Fruit fly (Drosophila melanogaster) whole organism, embryonic: ENCODE data around the gene chic.

Experiments
- Aef1 ChIP-seq: fragments of 200-800 bp; sonication (Bioruptor generic); IDR thresholded peaks from 3 replicates; pipeline ENCODE4 v1.3.6; 2022; ENCODE audit warnings: missing biosample characterization, missing genetic modification characterization
- BtbVII ChIP-seq: fragments of 200-800 bp; sonication (Bioruptor generic); optimal IDR thresholded peaks from 3 replicates; lab custom pipeline; 2017; ENCODE audit warnings: missing biosample characterization, mild to moderate bottlenecking, missing genetic modification characterization
- CG10267 ChIP-seq: fragments of 200-800 bp; sonication (Bioruptor generic); optimal IDR thresholded peaks from 2 replicates; lab custom pipeline; 2018; ENCODE audit warnings: missing biosample characterization, mild to moderate bottlenecking, missing genetic modification characterization, moderate library complexity
- CG11247 ChIP-seq: fragments of 200-800 bp; sonication (Bioruptor generic); IDR thresholded peaks from 2 replicates; pipeline ENCODE4 v1.3.6; 2022; ENCODE audit warnings: missing biosample characterization, missing genetic modification characterization
- CG12236 ChIP-seq: fragments of 200-800 bp; sonication (Bioruptor generic); optimal IDR thresholded peaks from 2 replicates; lab custom pipeline; 2016; ENCODE audit warnings: missing biosample characterization, missing genetic modification characterization
- CG12391 ChIP-seq: fragments of 200-800 bp; sonication (Bioruptor generic); optimal IDR thresholded peaks from 3 replicates; lab custom pipeline; 2018; ENCODE audit warnings: missing biosample characterization, mild to moderate bottlenecking, missing genetic modification characterization, moderate library complexity
- CG12744 ChIP-seq: fragments of 200-800 bp; sonication (Bioruptor generic); optimal IDR thresholded peaks from 2 replicates; lab custom pipeline; 2016; ENCODE audit warnings: missing biosample characterization, missing genetic modification characterization
- CG12769 ChIP-seq: fragments of 200-800 bp; sonication (Bioruptor generic); optimal IDR thresholded peaks from 2 replicates; lab custom pipeline; 2019; ENCODE audit warnings: missing biosample characterization, mild to moderate bottlenecking, missing genetic modification characterization, moderate library complexity
- CG15073 ChIP-seq: fragments of 200-800 bp; sonication (Bioruptor generic); optimal IDR thresholded peaks from 2 replicates; lab custom pipeline; 2016; ENCODE audit warnings: missing biosample characterization, missing genetic modification characterization
- CG16779 ChIP-seq: fragments of 200-800 bp; sonication (Bioruptor generic); IDR thresholded peaks from 2 replicates; pipeline ENCODE4 v1.3.6; 2022; ENCODE audit warnings: missing biosample characterization, missing genetic modification characterization
- CG1832 ChIP-seq: fragments of 200-800 bp; sonication (Bioruptor generic); optimal IDR thresholded peaks from 2 replicates; lab custom pipeline; 2017; ENCODE audit warnings: missing biosample characterization, mild to moderate bottlenecking, missing genetic modification characterization, inconsistent platforms
- CG30020 ChIP-seq: fragments of 200-800 bp; optimal IDR thresholded peaks from 2 replicates; lab custom pipeline; 2019; ENCODE audit warnings: missing biosample characterization, mild to moderate bottlenecking, missing genetic modification characterization, moderate library complexity
- CG31441 ChIP-seq: fragments of 200-800 bp; sonication (Bioruptor generic); IDR thresholded peaks from 2 replicates; pipeline ENCODE4 v1.3.6; 2022; ENCODE audit warnings: missing biosample characterization, missing genetic modification characterization
- CG32772 ChIP-seq: fragments of 200-800 bp; sonication (Bioruptor generic); IDR thresholded peaks from 2 replicates; pipeline ENCODE4 v1.3.6; 2022; ENCODE audit warnings: missing biosample characterization, missing genetic modification characterization
- CG34224 ChIP-seq: fragments of 200-800 bp; sonication (Bioruptor generic); IDR thresholded peaks from 3 replicates; pipeline ENCODE4 v1.3.6; 2022; ENCODE audit warnings: missing biosample characterization, missing genetic modification characterization; ENCODE audit not compliant: partially characterized antibody
- CG3995 ChIP-seq: fragments of 200-800 bp; sonication (Bioruptor generic); optimal IDR thresholded peaks from 3 replicates; lab custom pipeline; 2016; ENCODE audit warnings: missing biosample characterization, missing genetic modification characterization
- CG4707 ChIP-seq: fragments of 200-800 bp; sonication (Bioruptor generic); optimal IDR thresholded peaks from 2 replicates; lab custom pipeline; 2018; ENCODE audit warnings: missing biosample characterization, mild to moderate bottlenecking, missing genetic modification characterization, moderate library complexity
- CG6254 ChIP-seq: fragments of 200-800 bp; sonication (Bioruptor generic); optimal IDR thresholded peaks from 3 replicates; lab custom pipeline; 2017; ENCODE audit warnings: mild to moderate bottlenecking, missing biosample characterization, missing genetic modification reagents, missing genetic modification characterization
- CG7357 ChIP-seq: fragments of 200-800 bp; sonication (Bioruptor generic); IDR thresholded peaks from 3 replicates; pipeline ENCODE4 v1.3.6; 2022; ENCODE audit warnings: missing biosample characterization, missing genetic modification characterization
- CG7963 ChIP-seq: fragments of 200-800 bp; sonication (Bioruptor generic); IDR thresholded peaks from 3 replicates; pipeline ENCODE4 v1.3.6; 2022; ENCODE audit warnings: missing biosample characterization, missing genetic modification characterization; ENCODE audit not compliant: partially characterized antibody
- CG8944 ChIP-seq: fragments of 200-800 bp; sonication (Bioruptor generic); optimal IDR thresholded peaks from 3 replicates; lab custom pipeline; 2016; ENCODE audit warnings: missing biosample characterization, missing genetic modification characterization
- Chrac-16 ChIP-seq: fragments of 200-800 bp; sonication (Bioruptor generic); optimal IDR thresholded peaks from 3 replicates; lab custom pipeline; 2016; ENCODE audit warnings: missing biosample characterization, missing genetic modification characterization
- CrebB ChIP-seq: fragments of 200-800 bp; sonication (Bioruptor generic); optimal IDR thresholded peaks from 3 replicates; lab custom pipeline; 2018; ENCODE audit warnings: missing biosample characterization, mild to moderate bottlenecking, missing genetic modification characterization
- D ChIP-seq, 2 experiments: fragments of 200-800 bp in 1 of 2; fragments of >200 bp in 1 of 2; sonication (Bioruptor generic) in 1 of 2; optimal IDR thresholded peaks; 2 replicates in 1 of 2; 3 replicates in 1 of 2; lab custom pipeline; 2017; ENCODE audit warnings: mild to moderate bottlenecking in 1 of 2, missing biosample characterization in 1 of 2, missing genetic modification characterization in 1 of 2, missing genetic modification reagents in 1 of 2
- D19B ChIP-seq: fragments of 200-800 bp; sonication (Bioruptor generic); optimal IDR thresholded peaks from 2 replicates; lab custom pipeline; 2017; ENCODE audit warnings: missing biosample characterization, mild to moderate bottlenecking, missing genetic modification characterization
- HmgD ChIP-seq: fragments of 200-800 bp; sonication (Bioruptor generic); optimal IDR thresholded peaks from 3 replicates; lab custom pipeline; 2016; ENCODE audit warnings: missing biosample characterization, missing genetic modification characterization
- HmgZ ChIP-seq: fragments of 200-800 bp; sonication (Bioruptor generic); optimal IDR thresholded peaks from 2 replicates; lab custom pipeline; 2018; ENCODE audit warnings: missing biosample characterization, mild to moderate bottlenecking, missing genetic modification characterization
- Hr78 ChIP-seq, 2 experiments: fragments of 200-800 bp in 1 of 2; fragments of >200 bp in 1 of 2; sonication (Bioruptor generic) in 1 of 2; optimal IDR thresholded peaks; 2 replicates each; lab custom pipeline; 2017 to 2019; ENCODE audit warnings: missing biosample characterization in 2 of 2, missing genetic modification characterization in 2 of 2, mild to moderate bottlenecking in 1 of 2, moderate library complexity in 1 of 2
- MTF-1 ChIP-seq: fragments of 200-800 bp; sonication (Bioruptor generic); optimal IDR thresholded peaks from 2 replicates; lab custom pipeline; 2018; ENCODE audit warnings: missing biosample characterization, mild to moderate bottlenecking, missing genetic modification characterization, borderline replicate concordance
- Mes4 ChIP-seq: fragments of 200-800 bp; sonication (Bioruptor generic); optimal IDR thresholded peaks from 2 replicates; lab custom pipeline; 2016; ENCODE audit warnings: missing biosample characterization, missing genetic modification characterization
- NFAT ChIP-seq: fragments of 200-800 bp; sonication (Bioruptor generic); IDR thresholded peaks from 2 replicates; pipeline ENCODE4 v1.3.6; 2022; ENCODE audit warnings: missing biosample characterization, missing genetic modification characterization
- Rfx ChIP-seq: fragments of 200-800 bp; sonication (Bioruptor generic); IDR thresholded peaks from 2 replicates; pipeline ENCODE4 v1.3.6; 2022; ENCODE audit warnings: missing biosample characterization, missing genetic modification characterization
- Sin3A ChIP-seq: fragments of >200 bp; optimal IDR thresholded peaks from 2 replicates; lab custom pipeline; 2018
- Sry-δ ChIP-seq: fragments of 200-800 bp; sonication (Bioruptor generic); optimal IDR thresholded peaks from 2 replicates; lab custom pipeline; 2016; ENCODE audit warnings: missing biosample characterization, missing genetic modification characterization
- cad ChIP-seq: fragments of >200 bp; optimal IDR thresholded peaks from 2 replicates; lab custom pipeline; 2017; ENCODE audit warnings: missing biosample characterization, missing genetic modification characterization
- ci ChIP-seq: fragments of 200-800 bp; sonication (Bioruptor generic); IDR thresholded peaks from 3 replicates; pipeline ENCODE4 v1.3.6; 2022; ENCODE audit warnings: missing biosample characterization, missing genetic modification characterization
- da ChIP-seq: fragments of 200-800 bp; sonication (Bioruptor generic); optimal IDR thresholded peaks from 2 replicates; lab custom pipeline; 2016; ENCODE audit warnings: missing biosample characterization, missing genetic modification characterization
- dati ChIP-seq: fragments of 200-800 bp; sonication (Bioruptor generic); IDR thresholded peaks from 2 replicates; pipeline ENCODE4 v1.3.6; 2022; ENCODE audit warnings: missing biosample characterization, missing genetic modification characterization
- esg ChIP-seq: fragments of 200-800 bp; sonication (Bioruptor generic); conservative IDR thresholded peaks from 2 replicates; pipeline ENCODE4 v1.3.6; 2022; ENCODE audit warnings: missing biosample characterization, missing genetic modification characterization
- eyg ChIP-seq: fragments of 200-800 bp; sonication (Bioruptor generic); optimal IDR thresholded peaks from 3 replicates; lab custom pipeline; 2016; ENCODE audit warnings: missing biosample characterization, missing genetic modification characterization
- fd96Cb ChIP-seq: fragments of 200-800 bp; sonication (Bioruptor generic); optimal IDR thresholded peaks from 2 replicates; lab custom pipeline; 2018; ENCODE audit warnings: missing biosample characterization, mild to moderate bottlenecking, missing genetic modification characterization, moderate library complexity
- gsb-n ChIP-seq: fragments of 200-800 bp; sonication (Bioruptor generic); optimal IDR thresholded peaks from 3 replicates; lab custom pipeline; 2018; ENCODE audit warnings: missing biosample characterization, mild to moderate bottlenecking, missing genetic modification characterization
- lmd ChIP-seq: fragments of 200-800 bp; sonication (Bioruptor generic); IDR thresholded peaks from 2 replicates; pipeline ENCODE4 v1.3.6; 2022; ENCODE audit warnings: missing biosample characterization, missing genetic modification characterization
- repo ChIP-seq: fragments of 200-800 bp; sonication (Bioruptor generic); optimal IDR thresholded peaks from 2 replicates; lab custom pipeline; 2016; ENCODE audit warnings: missing biosample characterization, missing genetic modification characterization
- schlank ChIP-seq: fragments of 200-800 bp; sonication (Bioruptor generic); optimal IDR thresholded peaks from 2 replicates; lab custom pipeline; 2018; ENCODE audit warnings: missing biosample characterization, mild to moderate bottlenecking, missing genetic modification characterization
- sens ChIP-seq: fragments of 200-800 bp; sonication (Bioruptor generic); peaks from one replicate; lab custom pipeline; 2016; ENCODE audit warnings: missing biosample characterization, missing genetic modification characterization
- so ChIP-seq: fragments of 200-800 bp; sonication (Bioruptor generic); IDR thresholded peaks from 3 replicates; pipeline ENCODE4 v1.3.6; 2022; ENCODE audit warnings: missing biosample characterization, missing genetic modification characterization
- sug ChIP-seq: fragments of 200-800 bp; optimal IDR thresholded peaks from 2 replicates; lab custom pipeline; 2019; ENCODE audit warnings: missing biosample characterization, mild to moderate bottlenecking, missing genetic modification characterization, moderate library complexity
- tgo ChIP-seq: fragments of 200-800 bp; sonication (Bioruptor generic); IDR thresholded peaks from 3 replicates; pipeline ENCODE4 v1.3.6; 2022; ENCODE audit warnings: missing biosample characterization, missing genetic modification characterization
- usp ChIP-seq: fragments of >200 bp; optimal IDR thresholded peaks from 2 replicates; lab custom pipeline; 2017; ENCODE audit warnings: missing biosample characterization, missing genetic modification characterization
- wdn ChIP-seq: fragments of 200-800 bp; sonication (Bioruptor generic); IDR thresholded peaks from 2 replicates; pipeline ENCODE4 v1.3.6; 2022; ENCODE audit warnings: missing biosample characterization, missing genetic modification characterization
- z ChIP-seq: fragments of 200-800 bp; sonication (Bioruptor generic); IDR thresholded peaks from 3 replicates; pipeline ENCODE4 v1.3.6; 2022; ENCODE audit warnings: missing biosample characterization, missing genetic modification characterization

Gene chic

DNA sequence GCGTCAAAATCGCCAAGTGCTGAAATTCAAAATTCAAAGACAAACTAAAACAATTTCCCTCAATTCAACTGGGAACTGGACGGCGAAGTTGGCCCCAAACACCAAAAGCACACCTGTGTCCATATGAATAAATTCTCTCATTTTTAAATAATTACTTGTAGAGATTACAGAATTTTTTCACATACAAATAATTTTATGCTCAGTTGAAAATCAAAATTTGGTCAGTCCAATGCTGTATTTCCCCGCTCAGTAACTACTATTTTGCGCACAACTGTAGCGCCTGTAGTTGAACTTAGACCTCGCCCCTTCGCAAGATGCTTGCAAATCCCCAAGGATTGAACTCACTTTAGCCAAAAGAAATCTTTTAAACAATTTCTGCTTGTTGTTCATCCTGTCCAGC lies 47.9 kb upstream of the chic start (continued):
- TF ChIP-seq cad (GFP tag; lab: Kevin White, UChicago) = no peak
- TF ChIP-seq CG1832 (GFP tag; lab: Kevin White, UChicago) = no peak
- no peak for TF ChIP-seq D19B
- TF ChIP-seq CG8944 = peak; percentile 9
- no peak for TF ChIP-seq CG12236
- TF ChIP-seq dati = no peak
- TF ChIP-seq BtbVII (GFP tag; lab: Kevin White, UChicago) = no peak
- no peak for TF ChIP-seq Sin3A (lab: Kevin White, UChicago)
- TF ChIP-seq so (GFP tag; lab: Robert Waterston, UW) = no peak
- TF ChIP-seq CG16779 (GFP tag; lab: Robert Waterston, UW) = no peak
- TF ChIP-seq Mes4 = no peak
- no peak for TF ChIP-seq CG10267 (tag; lab: Kevin White, UChicago)
- no peak for TF ChIP-seq CG11247
- no peak for TF ChIP-seq CG12769 (tag; lab: Kevin White, UChicago)
- TF ChIP-seq CG3995 (GFP tag; lab: Kevin White, UChicago) = no peak
- peak; percentile 23 for TF ChIP-seq CG12391 (tag; lab: Kevin White, UChicago)
- TF ChIP-seq z = no peak
- peak; percentile 32; the same call in 2 of the 3 replicates for TF ChIP-seq Aef1
- no peak for TF ChIP-seq da (GFP tag; lab: Kevin White, UChicago)
- TF ChIP-seq Chrac-16 = no peak
- no peak for TF ChIP-seq NFAT (GFP tag; lab: Robert Waterston, UW)
- no peak for TF ChIP-seq CG30020 (tag; lab: Kevin White, UChicago)
- TF ChIP-seq HmgD (GFP tag; lab: Kevin White, UChicago) = no peak
- TF ChIP-seq sug (tag; lab: Kevin White, UChicago) = no peak
- TF ChIP-seq ci (GFP tag; lab: Robert Waterston, UW) = peak; percentile 73
- no peak for TF ChIP-seq wdn
- TF ChIP-seq Hr78 (GFP tag; optimal IDR thresholded peaks at IDR 0.05; lab: Kevin White, UChicago) = no peak
- no peak for TF ChIP-seq CG4707
- TF ChIP-seq CG34224 (GFP tag; lab: Robert Waterston, UW) = no peak
- no peak for TF ChIP-seq D (optimal IDR thresholded peaks at IDR 0.05; lab: Kevin White, UChicago)
- no peak for TF ChIP-seq D (GFP tag; optimal IDR thresholded peaks at IDR 0.05; lab: Kevin White, UChicago)
- TF ChIP-seq sens (GFP tag; lab: Kevin White, UChicago) = peak; percentile 79
- no peak for TF ChIP-seq CG15073 (GFP tag; lab: Kevin White, UChicago)
- peak; percentile 42; the same call in 1 of the 2 replicates for TF ChIP-seq lmd (GFP tag; lab: Robert Waterston, UW)
- no peak for TF ChIP-seq CG7963 (GFP tag; lab: Robert Waterston, UW)
- peak; percentile 23; the same call in 1 of the 3 replicates for TF ChIP-seq tgo
- no peak for TF ChIP-seq gsb-n (tag; lab: Kevin White, UChicago)
- TF ChIP-seq CG31441 (GFP tag; lab: Robert Waterston, UW) = no peak
- no peak for TF ChIP-seq repo
- TF ChIP-seq fd96Cb (tag; lab: Kevin White, UChicago) = peak; percentile 11
- no peak for TF ChIP-seq CrebB (tag; lab: Kevin White, UChicago)
- no peak for TF ChIP-seq CG7357 (GFP tag; lab: Robert Waterston, UW)
- TF ChIP-seq MTF-1 (GFP tag; lab: Kevin White, UChicago) = no peak
- peak; percentile 34; the same call in 1 of the 2 replicates for TF ChIP-seq esg
- TF ChIP-seq CG12744 (GFP tag; lab: Kevin White, UChicago) = no peak
- TF ChIP-seq CG6254 = no peak
- no peak for TF ChIP-seq eyg (GFP tag; lab: Kevin White, UChicago)
- no peak for TF ChIP-seq Rfx (GFP tag; lab: Robert Waterston, UW)
- no peak for TF ChIP-seq Sry-δ (GFP tag; lab: Kevin White, UChicago)
- TF ChIP-seq HmgZ = no peak
- TF ChIP-seq usp (GFP tag; lab: Kevin White, UChicago) = no peak
- TF ChIP-seq schlank (tag; lab: Kevin White, UChicago) = no peak
- TF ChIP-seq CG32772 (GFP tag; lab: Robert Waterston, UW) = no peak
